Worm (Caenorhabditis elegans) whole organism, L2 larva: ENCODE results near the gene Y17D7C.1.

Experiments used
- ceh-16 ChIP-seq: fragments of 150-350 bp; optimal IDR thresholded peaks from 2 replicates; lab custom pipeline; 2014; ENCODE audit warnings: missing biosample characterization, missing genetic modification characterization
- egl-27 ChIP-seq: sonication (generic microtip); optimal IDR thresholded peaks from 3 replicates; lab custom pipeline; 2017; ENCODE audit warnings: missing biosample characterization, missing genetic modification reagents, missing genetic modification characterization

ce11 chrV:18670017-18670416 lies 36.4 kb upstream of the Y17D7C.1 start, which contains the start of gene Y69H2.10:
- TF ChIP-seq ceh-16 (tag; lab: Kevin White, UChicago) (no peak), egl-27 (no peak)
